Fruit fly (Drosophila melanogaster): ENCODE data around the gene CG7408.

The CG7408 gene

dm6 chr3L:17921462-17921861, 42.6 kb downstream of the CG7408 start:
- TF ChIP-seq CTCF (optimal IDR thresholded peaks at IDR 0.05), result no peak
- no peak for TF ChIP-seq CG8478 (optimal IDR thresholded peaks at IDR 0.05)

dm6 chr3L:17922182-17923102, 43.5 kb downstream of the CG7408 start:
- no peak for TF ChIP-seq CTCF (optimal IDR thresholded peaks at IDR 0.05)
- no peak for TF ChIP-seq CG8478 (optimal IDR thresholded peaks at IDR 0.05)

dm6 chr3L:17924005-17924755, 45.3 kb downstream of the CG7408 start:
- TF ChIP-seq CTCF (optimal IDR thresholded peaks at IDR 0.05) (no peak), CG8478 (optimal IDR thresholded peaks at IDR 0.05) (no peak)

dm6 chr3L:17925180-17925753, 46.4 kb downstream of the CG7408 start:
- no peak for TF ChIP-seq CG8478 (optimal IDR thresholded peaks at IDR 0.05)
- TF ChIP-seq CTCF (optimal IDR thresholded peaks at IDR 0.05), result no peak

dm6 chr3L:17926575-17927276, 47.8 kb downstream of the CG7408 start:
- TF ChIP-seq CTCF (optimal IDR thresholded peaks at IDR 0.05), result no peak
- TF ChIP-seq CG8478 (optimal IDR thresholded peaks at IDR 0.05), result no peak

- TF ChIP-seq CG8478 (optimal IDR thresholded peaks at IDR 0.05), result no peak
- no peak for TF ChIP-seq CTCF (optimal IDR thresholded peaks at IDR 0.05)
These were observed 49.2 kb downstream of the CG7408 start for dm6 chr3L:17928106-17928505.

dm6 chr3L:17929697-17930581, 51.0 kb downstream of the CG7408 start:
- no peak for TF ChIP-seq CG8478 (optimal IDR thresholded peaks at IDR 0.05)
- TF ChIP-seq CTCF (optimal IDR thresholded peaks at IDR 0.05), result no peak

- TF ChIP-seq CG8478 (optimal IDR thresholded peaks at IDR 0.05) (no peak), CTCF (optimal IDR thresholded peaks at IDR 0.05) (no peak)
These were observed 53.0 kb downstream of the CG7408 start for dm6 chr3L:17931887-17932286.

- TF ChIP-seq CTCF (optimal IDR thresholded peaks at IDR 0.05) (no peak), CG8478 (optimal IDR thresholded peaks at IDR 0.05) (no peak)
These were observed 54.2 kb downstream of the CG7408 start for dm6 chr3L:17933065-17933464.

Measured in S2 (cell line).